Fruit fly (Drosophila melanogaster) whole organism, prepupa: ENCODE results near the gene HtrA2.

ENCODE experiments used
- CG4318 ChIP-seq: fragments of 200-800 bp; sonication (Bioruptor generic); optimal IDR thresholded peaks from 3 replicates; lab custom pipeline; 2017; ENCODE audit warnings: missing biosample characterization, mild to moderate bottlenecking, missing genetic modification characterization
- CG7368 ChIP-seq: fragments of 200-800 bp; sonication (Bioruptor generic); optimal IDR thresholded peaks from 3 replicates; lab custom pipeline; 2016; ENCODE audit warnings: missing biosample characterization, missing genetic modification characterization
- Hr39 ChIP-seq: fragments of 200-800 bp; sonication (Bioruptor generic); optimal IDR thresholded peaks from 2 replicates; lab custom pipeline; 2016; ENCODE audit warnings: missing biosample characterization, missing genetic modification characterization
- Lpt ChIP-seq: fragments of 200-800 bp; sonication (Bioruptor generic); optimal IDR thresholded peaks from 3 replicates; lab custom pipeline; 2016; ENCODE audit warnings: missing biosample characterization, missing genetic modification characterization
- OdsH ChIP-seq: fragments of 200-800 bp; sonication (Bioruptor generic); optimal IDR thresholded peaks from 3 replicates; lab custom pipeline; 2016; ENCODE audit warnings: missing biosample characterization, missing genetic modification characterization
- Sox102F ChIP-seq: fragments of 200-800 bp; sonication (Bioruptor generic); optimal IDR thresholded peaks from 2 replicates; lab custom pipeline; 2016; ENCODE audit warnings: missing biosample characterization, mild to moderate bottlenecking, missing genetic modification characterization
- achi ChIP-seq: fragments of 200-800 bp; sonication (Bioruptor generic); optimal IDR thresholded peaks from 3 replicates; lab custom pipeline; 2016; ENCODE audit warnings: missing biosample characterization, missing genetic modification characterization
- acj6 ChIP-seq: fragments of 200-800 bp; sonication (Bioruptor generic); optimal IDR thresholded peaks from 3 replicates; lab custom pipeline; 2016; ENCODE audit warnings: missing biosample characterization, missing genetic modification characterization
- dac ChIP-seq: fragments of 200-800 bp; sonication (Bioruptor generic); optimal IDR thresholded peaks from 2 replicates; lab custom pipeline; 2017; ENCODE audit warnings: missing biosample characterization, mild to moderate bottlenecking, missing genetic modification characterization
- dsx ChIP-seq: fragments of 200-800 bp; optimal IDR thresholded peaks from 3 replicates; lab custom pipeline; 2019; ENCODE audit warnings: missing biosample characterization, mild to moderate bottlenecking, missing genetic modification characterization, moderate library complexity; ENCODE audit not compliant: poor library complexity, severe bottlenecking
- salr ChIP-seq, 2 experiments: fragments of 200-800 bp; sonication (Bioruptor generic); optimal IDR thresholded peaks; 3 replicates each; lab custom pipeline; 2016 to 2018; ENCODE audit warnings: missing biosample characterization in 2 of 2, missing genetic modification characterization in 2 of 2, mild to moderate bottlenecking in 1 of 2
- vri ChIP-seq: fragments of 200-800 bp; sonication (Bioruptor generic); optimal IDR thresholded peaks from 3 replicates; lab custom pipeline; 2016; ENCODE audit warnings: missing biosample characterization, mild to moderate bottlenecking, missing genetic modification characterization

- TF ChIP-seq acj6 (GFP tag; lab: Kevin White, UChicago) (peak; percentile 57), salr (GFP tag; optimal IDR thresholded peaks at IDR 0.05; lab: Kevin White, UChicago) (peak in 1 of 2 experiments; percentile 78), CG7368 (GFP tag; lab: Kevin White, UChicago) (peak; percentile 21), Sox102F (no peak), Lpt (GFP tag; lab: Kevin White, UChicago) (peak; percentile 67), achi (peak; percentile 76), CG4318 (GFP tag; lab: Kevin White, UChicago) (peak; percentile 83), Hr39 (peak; percentile 31), dsx (GFP tag; lab: Kevin White, UChicago) (peak; percentile 37), vri (GFP tag; lab: Kevin White, UChicago) (no peak), OdsH (GFP tag; lab: Kevin White, UChicago) (peak; percentile 69), dac (GFP tag; lab: Kevin White, UChicago) (peak; percentile 71)
Observed at dm6 chr3R:14470630-14471029, 40.9 kb downstream of the HtrA2 start.
